Worm (Caenorhabditis elegans): ENCODE data around the gene Y53F4B.5.
A peak's percentile ranks its signal among the peaks of the same experiment; 100 is the strongest.

Gene Y53F4B.5

ce11 chrII:14983909-14984308, at the start of gene Y53F4B.5:
Y53F4B.5 (minus strand) TSS chrII:14984009.
- TF ChIP-seq F13C5.2 (tag; optimal IDR thresholded peaks at IDR 0.05): no peak
- no peak for TF ChIP-seq tra-4 (tag; optimal IDR thresholded peaks at IDR 0.05)
- TF ChIP-seq hmbx-1 (tag; optimal IDR thresholded peaks at IDR 0.05): no peak
- no peak for TF ChIP-seq ceh-13 (GFP tag; optimal IDR thresholded peaks at IDR 0.05)
- no peak for TF ChIP-seq ceh-36 (tag; optimal IDR thresholded peaks at IDR 0.05)
- no peak for TF ChIP-seq B0310.2 (tag; optimal IDR thresholded peaks at IDR 0.05)
- no peak for TF ChIP-seq tbx-11 (GFP tag; IDR thresholded peaks at IDR 0.05)
- no peak for TF ChIP-seq aly-1 (tag; optimal IDR thresholded peaks at IDR 0.05)
- TF ChIP-seq scrt-1 (GFP tag; IDR thresholded peaks at IDR 0.05): no peak

DNA sequence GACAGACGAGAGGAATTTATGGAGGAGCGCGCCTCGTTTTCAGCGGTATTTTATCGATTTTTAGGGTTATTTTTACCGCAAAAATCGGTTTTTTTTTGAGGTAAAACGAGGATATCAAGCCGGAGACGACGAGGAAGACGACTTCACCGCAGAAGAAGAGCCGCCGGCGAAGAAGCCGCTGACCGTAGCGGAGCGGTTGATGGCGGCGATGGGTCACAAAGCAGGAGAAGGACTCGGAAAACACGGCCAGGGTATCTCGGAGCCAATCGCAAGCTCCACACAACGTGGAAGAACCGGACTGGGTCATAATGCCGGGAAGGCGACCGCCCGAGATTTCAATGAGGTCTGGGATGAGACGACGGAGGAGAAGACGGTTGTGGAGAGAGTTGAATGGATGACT, 42.6 kb upstream of the Y53F4B.5 start:
- TF ChIP-seq tbx-37 (GFP tag; conservative IDR thresholded peaks at IDR 0.05): no peak
- no peak for TF ChIP-seq scrt-1 (GFP tag; IDR thresholded peaks at IDR 0.05)

- TF ChIP-seq ama-1 (optimal IDR thresholded peaks at IDR 0.05): peak; percentile 64
- no peak for TF ChIP-seq tbx-11 (GFP tag; IDR thresholded peaks at IDR 0.05)
- TF ChIP-seq hmg-4 (GFP tag; optimal IDR thresholded peaks at IDR 0.05): peak; percentile 80
- TF ChIP-seq tbx-37 (GFP tag; conservative IDR thresholded peaks at IDR 0.05): peak; percentile 48; the same call in 1 of the 2 replicates
- TF ChIP-seq hnd-1 (tag; optimal IDR thresholded peaks at IDR 0.05): peak; percentile 8
- TF ChIP-seq sea-1 (GFP tag; conservative IDR thresholded peaks at IDR 0.05): 0 out of 2 replicates have a peak, but pooled peaks have one; percentile 39
- TF ChIP-seq hmbx-1 (tag; optimal IDR thresholded peaks at IDR 0.05): no peak
- no peak for TF ChIP-seq tra-4 (tag; optimal IDR thresholded peaks at IDR 0.05)
- TF ChIP-seq flt-1 (GFP tag; IDR thresholded peaks at IDR 0.05): peak; percentile 55; the same call in 1 of the 2 replicates
- no peak for TF ChIP-seq aly-1 (tag; optimal IDR thresholded peaks at IDR 0.05)
- TF ChIP-seq scrt-1 (GFP tag; IDR thresholded peaks at IDR 0.05): no peak
- peak; percentile 12 for TF ChIP-seq B0310.2 (tag; optimal IDR thresholded peaks at IDR 0.05)
- no peak for TF ChIP-seq pes-1 (GFP tag; IDR thresholded peaks at IDR 0.05)
- TF ChIP-seq ceh-36 (tag; optimal IDR thresholded peaks at IDR 0.05): no peak
- TF ChIP-seq ceh-13 (GFP tag; optimal IDR thresholded peaks at IDR 0.05): peak; percentile 16
- no peak for TF ChIP-seq ets-7 (tag; optimal IDR thresholded peaks at IDR 0.05)
- peak; percentile 71 for TF ChIP-seq F13C5.2 (tag; optimal IDR thresholded peaks at IDR 0.05)
These were observed 41.9 kb upstream of the Y53F4B.5 start, which contains the start of gene cmtr-1 for ce11 chrII:15025599-15026164. cmtr-1 (plus strand) TSS chrII:15026114.

DNA sequence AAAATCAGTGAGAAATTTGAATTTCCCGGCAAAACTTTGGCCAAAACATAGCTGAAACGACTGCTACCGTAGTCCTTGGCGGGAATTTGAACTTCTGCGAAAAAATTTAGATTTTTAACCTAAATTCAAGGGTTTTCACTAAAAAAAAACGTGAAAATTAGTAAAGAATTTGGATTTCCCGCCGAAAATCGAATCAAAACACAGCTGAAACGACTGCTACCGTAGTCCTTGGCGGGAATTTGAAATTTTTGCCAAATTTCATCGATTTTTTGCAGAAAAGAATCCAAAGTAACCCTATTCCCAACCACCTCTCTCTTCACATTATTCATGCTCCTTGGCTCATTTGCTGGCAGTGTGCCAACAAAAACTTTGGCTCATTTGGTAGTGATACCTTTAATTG, 41.3 kb upstream of the Y53F4B.5 start:
- TF ChIP-seq F13C5.2 (tag; optimal IDR thresholded peaks at IDR 0.05) (no peak), ama-1 (optimal IDR thresholded peaks at IDR 0.05) (no peak), B0310.2 (tag; optimal IDR thresholded peaks at IDR 0.05) (no peak), hnd-1 (tag; optimal IDR thresholded peaks at IDR 0.05) (no peak), aly-1 (tag; optimal IDR thresholded peaks at IDR 0.05) (no peak), sea-1 (GFP tag; conservative IDR thresholded peaks at IDR 0.05) (no peak), tra-4 (tag; optimal IDR thresholded peaks at IDR 0.05) (no peak), pes-1 (GFP tag; IDR thresholded peaks at IDR 0.05) (no peak), ets-7 (tag; optimal IDR thresholded peaks at IDR 0.05) (no peak), scrt-1 (GFP tag; IDR thresholded peaks at IDR 0.05) (no peak), ceh-13 (GFP tag; optimal IDR thresholded peaks at IDR 0.05) (no peak), hmbx-1 (tag; optimal IDR thresholded peaks at IDR 0.05) (no peak), ceh-36 (tag; optimal IDR thresholded peaks at IDR 0.05) (no peak), tbx-37 (GFP tag; conservative IDR thresholded peaks at IDR 0.05) (no peak), flt-1 (GFP tag; IDR thresholded peaks at IDR 0.05) (no peak), hmg-4 (GFP tag; optimal IDR thresholded peaks at IDR 0.05) (no peak), tbx-11 (GFP tag; IDR thresholded peaks at IDR 0.05) (no peak)

DNA sequence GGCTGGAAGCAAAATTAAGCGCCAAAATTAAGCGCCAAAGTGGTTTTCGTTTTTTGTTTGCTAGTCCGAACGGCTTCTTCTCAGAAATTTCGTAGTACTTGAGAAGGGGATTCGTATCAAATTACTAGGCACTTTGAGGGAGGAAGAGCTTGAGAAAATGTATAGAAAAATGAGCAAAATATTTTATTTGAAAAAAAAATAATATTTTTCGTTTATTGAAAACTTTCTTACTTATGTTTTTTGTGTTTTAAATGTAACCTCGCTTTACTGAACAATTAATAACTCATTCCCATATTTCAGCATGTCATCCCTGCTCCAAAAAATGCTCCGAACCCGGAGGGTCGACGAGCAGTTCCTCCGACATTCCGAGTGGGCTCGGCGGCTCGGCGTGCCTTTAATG, 35.1 kb upstream of the Y53F4B.5 start, which contains the start of gene Y53F4B.12:
Gene Y53F4B.12 (plus strand): TSS at position 301 of the 400 bp plus-strand sequence.
- TF ChIP-seq B0310.2 (tag; optimal IDR thresholded peaks at IDR 0.05) (no peak), tbx-11 (GFP tag; IDR thresholded peaks at IDR 0.05) (no peak), pes-1 (GFP tag; IDR thresholded peaks at IDR 0.05) (no peak), F13C5.2 (tag; optimal IDR thresholded peaks at IDR 0.05) (no peak), ama-1 (optimal IDR thresholded peaks at IDR 0.05) (no peak), tra-4 (tag; optimal IDR thresholded peaks at IDR 0.05) (no peak), tbx-37 (GFP tag; conservative IDR thresholded peaks at IDR 0.05) (no peak), ceh-13 (GFP tag; optimal IDR thresholded peaks at IDR 0.05) (no peak), hmbx-1 (tag; optimal IDR thresholded peaks at IDR 0.05) (no peak), ceh-36 (tag; optimal IDR thresholded peaks at IDR 0.05) (no peak), flt-1 (GFP tag; IDR thresholded peaks at IDR 0.05) (no peak), ets-7 (tag; optimal IDR thresholded peaks at IDR 0.05) (no peak), aly-1 (tag; optimal IDR thresholded peaks at IDR 0.05) (no peak), sea-1 (GFP tag; conservative IDR thresholded peaks at IDR 0.05) (no peak), scrt-1 (GFP tag; IDR thresholded peaks at IDR 0.05) (no peak), hmg-4 (GFP tag; optimal IDR thresholded peaks at IDR 0.05) (no peak), hnd-1 (tag; optimal IDR thresholded peaks at IDR 0.05) (no peak)

DNA sequence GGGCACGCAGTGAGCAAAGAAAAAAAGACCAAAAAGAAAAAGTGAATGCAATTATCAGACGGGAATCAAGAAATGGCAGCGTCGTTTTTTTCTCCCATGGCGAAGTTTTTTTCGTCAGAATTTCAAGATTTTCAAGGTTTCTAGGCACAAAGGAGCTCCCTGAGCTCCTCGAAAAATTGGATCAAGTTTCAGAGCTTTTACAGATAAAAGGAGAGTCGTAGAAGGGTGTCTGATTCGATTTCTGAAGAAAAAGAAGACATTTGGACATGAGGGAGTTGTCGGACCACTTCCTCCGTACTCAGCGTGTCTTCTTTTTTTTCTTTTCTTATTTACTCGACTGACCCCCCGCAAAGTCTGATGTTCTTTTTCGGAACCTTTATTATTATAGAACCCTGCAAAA, 31.9 kb upstream of the Y53F4B.5 start:
- no peak for TF ChIP-seq pes-1 (GFP tag; IDR thresholded peaks at IDR 0.05)
- TF ChIP-seq ceh-36 (tag; optimal IDR thresholded peaks at IDR 0.05): no peak
- no peak for TF ChIP-seq tra-4 (tag; optimal IDR thresholded peaks at IDR 0.05)
- TF ChIP-seq tbx-37 (GFP tag; conservative IDR thresholded peaks at IDR 0.05): no peak
- TF ChIP-seq hmg-4 (GFP tag; optimal IDR thresholded peaks at IDR 0.05): no peak
- no peak for TF ChIP-seq tbx-11 (GFP tag; IDR thresholded peaks at IDR 0.05)
- TF ChIP-seq sea-1 (GFP tag; conservative IDR thresholded peaks at IDR 0.05): no peak

DNA sequence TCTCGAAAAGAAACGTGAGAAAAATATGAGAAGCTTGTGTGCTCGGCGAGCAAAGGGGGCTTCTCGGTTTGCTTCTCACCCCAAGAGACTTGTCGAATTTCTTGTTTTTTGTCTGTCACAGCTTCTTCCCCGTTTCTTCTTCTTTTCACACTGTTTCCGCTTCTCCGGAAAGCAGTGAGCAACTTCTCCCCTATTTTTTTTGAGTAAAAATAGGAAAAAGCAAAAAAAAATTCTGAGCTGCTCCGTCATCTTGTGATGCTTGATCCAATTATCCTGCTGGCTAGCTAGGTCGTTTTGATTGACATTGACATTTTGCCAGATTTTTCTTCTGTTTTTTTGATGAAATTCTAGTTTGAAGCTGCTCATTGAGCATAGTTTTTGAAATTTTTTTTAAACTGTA, 30.6 kb upstream of the Y53F4B.5 start, which contains the start of gene Y53F4B.51:
Gene Y53F4B.51 (minus strand): TSS at position 63 of the 400 bp plus-strand sequence.
- TF ChIP-seq hmbx-1 (tag; optimal IDR thresholded peaks at IDR 0.05) (no peak), flt-1 (GFP tag; IDR thresholded peaks at IDR 0.05) (no peak), ets-7 (tag; optimal IDR thresholded peaks at IDR 0.05) (no peak), scrt-1 (GFP tag; IDR thresholded peaks at IDR 0.05) (no peak), hnd-1 (tag; optimal IDR thresholded peaks at IDR 0.05) (no peak), tra-4 (tag; optimal IDR thresholded peaks at IDR 0.05) (no peak), sea-1 (GFP tag; conservative IDR thresholded peaks at IDR 0.05) (no peak), hmg-4 (GFP tag; optimal IDR thresholded peaks at IDR 0.05) (no peak), ceh-13 (GFP tag; optimal IDR thresholded peaks at IDR 0.05) (no peak)

All from whole organism, early embryonic.